Worm (Caenorhabditis elegans) whole organism, midembryonic: ENCODE results near the gene cox-5A.
A peak's percentile ranks its signal among the peaks of the same experiment; 100 is the strongest.

Source experiments
- T22C8.4 ChIP-seq: fragments of 200-800 bp; sonication (Bioruptor generic); IDR thresholded peaks from 2 replicates; pipeline ENCODE4 v1.3.6; 2022; ENCODE audit warnings: missing genetic modification characterization, missing compliant biosample characterization
- cog-1 ChIP-seq: sonication (generic microtip); optimal IDR thresholded peaks from 2 replicates; lab custom pipeline; 2016; ENCODE audit warnings: missing genetic modification characterization, missing compliant biosample characterization
- flt-1 ChIP-seq: fragments of 200-800 bp; sonication (Bioruptor generic); IDR thresholded peaks from 2 replicates; pipeline ENCODE4 v1.3.6; 2022; ENCODE audit warnings: missing genetic modification characterization, missing compliant biosample characterization
- klf-2 ChIP-seq: fragments of 200-800 bp; sonication (Bioruptor generic); conservative IDR thresholded peaks from 2 replicates; pipeline ENCODE4 v1.3.6; 2022; ENCODE audit warnings: missing genetic modification reagents, missing genetic modification characterization, missing compliant biosample characterization
- med-1 ChIP-seq: sonication (generic microtip); optimal IDR thresholded peaks from 2 replicates; lab custom pipeline; 2017; ENCODE audit warnings: missing genetic modification characterization, mild to moderate bottlenecking, missing compliant biosample characterization, antibody characterized with exemption, missing genetic modification reagents; ENCODE audit not compliant: insufficient read depth
- ref-1 ChIP-seq: fragments of 200-800 bp; sonication (Bioruptor generic); conservative IDR thresholded peaks from 2 replicates; pipeline ENCODE4 v1.3.6; 2022; ENCODE audit warnings: missing genetic modification reagents, missing genetic modification characterization, missing compliant biosample characterization
- tab-1 ChIP-seq: fragments of 200-800 bp; sonication (Bioruptor generic); IDR thresholded peaks from 2 replicates; pipeline ENCODE4 v1.3.6; 2022; ENCODE audit warnings: missing genetic modification characterization, missing compliant biosample characterization
- ztf-23 ChIP-seq: fragments of 200-800 bp; sonication (Bioruptor generic); IDR thresholded peaks from 2 replicates; pipeline ENCODE4 v1.3.6; 2022; ENCODE audit warnings: missing genetic modification reagents, missing genetic modification characterization, missing compliant biosample characterization
- ztf-29 ChIP-seq: fragments of 200-800 bp; sonication (Bioruptor generic); IDR thresholded peaks from 2 replicates; pipeline ENCODE4 v1.3.6; 2022; ENCODE audit warnings: missing genetic modification reagents, missing genetic modification characterization, missing compliant biosample characterization

The cox-5A gene

ce11 chrIII:12919882-12920281, 14.6 kb downstream of the cox-5A start:
- TF ChIP-seq ztf-29 (GFP tag; lab: Robert Waterston, UW) (peak; percentile 50; the same call in 1 of the 2 replicates), cog-1 (tag; lab: Kevin White, UChicago) (peak; percentile 30), ref-1 (no peak), T22C8.4 (GFP tag; lab: Robert Waterston, UW) (peak; percentile 63), flt-1 (GFP tag; lab: Robert Waterston, UW) (no peak), klf-2 (no peak), ztf-23 (no peak), med-1 (GFP tag; lab: Kevin White, UChicago) (no peak), tab-1 (0 out of 2 replicates have a peak, but pooled peaks have one; percentile 30)

- TF ChIP-seq flt-1 (GFP tag; lab: Robert Waterston, UW) (no peak), ztf-29 (GFP tag; lab: Robert Waterston, UW) (no peak), klf-2 (no peak), ztf-23 (no peak), T22C8.4 (GFP tag; lab: Robert Waterston, UW) (no peak), cog-1 (tag; lab: Kevin White, UChicago) (no peak), med-1 (GFP tag; lab: Kevin White, UChicago) (no peak), tab-1 (no peak), ref-1 (no peak)
Measured at ce11 chrIII:12920810-12921209, 15.5 kb downstream of the cox-5A start.

- TF ChIP-seq cog-1 (tag; lab: Kevin White, UChicago) (no peak), T22C8.4 (GFP tag; lab: Robert Waterston, UW) (no peak), ztf-23 (no peak)
Measured at ce11 chrIII:12925947-12926607, 20.8 kb downstream of the cox-5A start, which contains the start of the genes npp-25 and mrps-10. npp-25 (minus strand) TSS chrIII:12925997. mrps-10 (plus strand) TSS chrIII:12926557.

ce11 chrIII:12929573-12929972, 24.3 kb downstream of the cox-5A start, which contains the start of gene Y37D8A.19:
Y37D8A.19 (plus strand) TSS chrIII:12929873.
- TF ChIP-seq tab-1 (no peak), ref-1 (no peak), flt-1 (GFP tag; lab: Robert Waterston, UW) (no peak)

- TF ChIP-seq klf-2, result no peak
Measured at ce11 chrIII:12931108-12931507, 25.8 kb downstream of the cox-5A start.

ce11 chrIII:12931786-12932427, 26.6 kb downstream of the cox-5A start, which contains the start of gene rbm-7:
rbm-7 (minus strand) TSS chrIII:12931867.
- no peak for TF ChIP-seq ztf-29 (GFP tag; lab: Robert Waterston, UW)

- TF ChIP-seq tab-1, result no peak
Measured at ce11 chrIII:12932776-12933175, 27.5 kb downstream of the cox-5A start.

ce11 chrIII:12934417-12934816, 29.1 kb downstream of the cox-5A start, which contains the start of gene epg-3:
epg-3 (plus strand) TSS chrIII:12934717.
- TF ChIP-seq flt-1 (GFP tag; lab: Robert Waterston, UW) (no peak), med-1 (GFP tag; lab: Kevin White, UChicago) (no peak), cog-1 (tag; lab: Kevin White, UChicago) (no peak), klf-2 (no peak), ref-1 (no peak), ztf-29 (GFP tag; lab: Robert Waterston, UW) (no peak), tab-1 (no peak), ztf-23 (no peak), T22C8.4 (GFP tag; lab: Robert Waterston, UW) (no peak)

- TF ChIP-seq klf-2 (no peak), ztf-29 (GFP tag; lab: Robert Waterston, UW) (no peak), T22C8.4 (GFP tag; lab: Robert Waterston, UW) (no peak), flt-1 (GFP tag; lab: Robert Waterston, UW) (no peak), med-1 (GFP tag; lab: Kevin White, UChicago) (no peak), cog-1 (tag; lab: Kevin White, UChicago) (no peak), ref-1 (no peak)
Measured at ce11 chrIII:12942307-12942706, 37.0 kb downstream of the cox-5A start, which contains the start of gene unc-25. unc-25 (plus strand) TSS chrIII:12942651.

- no peak for TF ChIP-seq T22C8.4 (GFP tag; lab: Robert Waterston, UW)
- no peak for TF ChIP-seq ztf-23
- TF ChIP-seq ztf-29 (GFP tag; lab: Robert Waterston, UW), result no peak
- TF ChIP-seq ref-1, result no peak
- no peak for TF ChIP-seq cog-1 (tag; lab: Kevin White, UChicago)
- no peak for TF ChIP-seq tab-1
- no peak for TF ChIP-seq klf-2
- TF ChIP-seq flt-1 (GFP tag; lab: Robert Waterston, UW), result no peak
- no peak for TF ChIP-seq med-1 (GFP tag; lab: Kevin White, UChicago)
Measured at ce11 chrIII:12944064-12944463, 38.8 kb downstream of the cox-5A start.

- TF ChIP-seq ztf-29 (GFP tag; lab: Robert Waterston, UW) (peak; percentile 58; the same call in 1 of the 2 replicates), cog-1 (tag; lab: Kevin White, UChicago) (no peak)
Measured at ce11 chrIII:12945072-12945471, 39.8 kb downstream of the cox-5A start.
